Fruit fly (Drosophila melanogaster) whole organism, prepupa: ENCODE results near the gene Ddc.
A peak's percentile ranks its signal among the peaks of the same experiment; 100 is the strongest.

Source experiments
- Blimp-1 ChIP-seq: fragments of 200-800 bp; sonication (Bioruptor generic); optimal IDR thresholded peaks from 3 replicates; lab custom pipeline; 2017; ENCODE audit warnings: missing biosample characterization, missing genetic modification characterization, mild to moderate bottlenecking, moderate library complexity, missing genetic modification reagents
- CG10669 ChIP-seq: fragments of 200-800 bp; sonication (Bioruptor generic); optimal IDR thresholded peaks from 3 replicates; lab custom pipeline; 2018; ENCODE audit warnings: missing biosample characterization, mild to moderate bottlenecking, missing genetic modification characterization, moderate library complexity
- CG11762 ChIP-seq: fragments of 200-800 bp; sonication (Bioruptor generic); optimal IDR thresholded peaks from 3 replicates; lab custom pipeline; 2016; ENCODE audit warnings: missing biosample characterization, missing genetic modification characterization; ENCODE audit not compliant: insufficient read depth
- CG11902 ChIP-seq: fragments of 200-800 bp; sonication (Bioruptor generic); optimal IDR thresholded peaks from 3 replicates; lab custom pipeline; 2016; ENCODE audit warnings: missing biosample characterization, missing genetic modification characterization
- CG15336 ChIP-seq: fragments of 200-800 bp; sonication (Bioruptor generic); IDR thresholded peaks from 2 replicates; pipeline ENCODE4 v1.3.6; 2022; ENCODE audit warnings: missing biosample characterization, missing genetic modification characterization
- CG1621 ChIP-seq: fragments of 200-800 bp; sonication (Bioruptor generic); optimal IDR thresholded peaks from 3 replicates; lab custom pipeline; 2018; ENCODE audit warnings: missing biosample characterization, mild to moderate bottlenecking, missing genetic modification characterization
- CG16779 ChIP-seq: fragments of 200-800 bp; sonication (Bioruptor generic); optimal IDR thresholded peaks from 3 replicates; lab custom pipeline; 2017; ENCODE audit warnings: missing biosample characterization, mild to moderate bottlenecking, missing genetic modification characterization
- CG3032 ChIP-seq: fragments of 200-800 bp; optimal IDR thresholded peaks from 2 replicates; lab custom pipeline; 2019; ENCODE audit warnings: missing biosample characterization, mild to moderate bottlenecking, missing genetic modification characterization, moderate library complexity
- CG34406 ChIP-seq: fragments of 200-800 bp; sonication (Bioruptor generic); optimal IDR thresholded peaks from 3 replicates; lab custom pipeline; 2016; ENCODE audit warnings: missing biosample characterization, missing genetic modification characterization
- CG3919 ChIP-seq: fragments of 200-800 bp; sonication (Bioruptor generic); optimal IDR thresholded peaks from 3 replicates; lab custom pipeline; 2016; ENCODE audit warnings: missing biosample characterization, missing genetic modification characterization
- CG6276 ChIP-seq: fragments of 200-800 bp; sonication (Bioruptor generic); optimal IDR thresholded peaks from 2 replicates; lab custom pipeline; 2017; ENCODE audit warnings: missing biosample characterization, mild to moderate bottlenecking, missing genetic modification characterization
- CG6792 ChIP-seq: fragments of 200-800 bp; sonication (Bioruptor generic); optimal IDR thresholded peaks from 3 replicates; lab custom pipeline; 2016; ENCODE audit warnings: missing biosample characterization, missing genetic modification characterization
- CG6854 ChIP-seq: fragments of 200-800 bp; sonication (Bioruptor generic); optimal IDR thresholded peaks from 2 replicates; lab custom pipeline; 2017; ENCODE audit warnings: missing biosample characterization, mild to moderate bottlenecking, missing genetic modification characterization
- CG7368 ChIP-seq: fragments of 200-800 bp; sonication (Bioruptor generic); optimal IDR thresholded peaks from 3 replicates; lab custom pipeline; 2016; ENCODE audit warnings: missing biosample characterization, missing genetic modification characterization
- CG8119 ChIP-seq: fragments of 200-800 bp; sonication (Bioruptor generic); IDR thresholded peaks from 3 replicates; pipeline ENCODE4 v1.3.6; 2022; ENCODE audit warnings: missing biosample characterization, missing genetic modification characterization
- CG8319 ChIP-seq: fragments of 200-800 bp; sonication (Bioruptor generic); optimal IDR thresholded peaks from 3 replicates; lab custom pipeline; 2016; ENCODE audit warnings: missing biosample characterization, missing genetic modification characterization
- CG8632 ChIP-seq: fragments of 200-800 bp; sonication (Bioruptor generic); optimal IDR thresholded peaks from 3 replicates; lab custom pipeline; 2016; ENCODE audit warnings: missing biosample characterization, missing genetic modification characterization
- CG9139 ChIP-seq: fragments of 200-800 bp; sonication (Bioruptor generic); optimal IDR thresholded peaks from 3 replicates; lab custom pipeline; 2017; ENCODE audit warnings: missing biosample characterization, mild to moderate bottlenecking, missing genetic modification characterization
- Eip75B ChIP-seq: fragments of 200-800 bp; sonication (Bioruptor generic); optimal IDR thresholded peaks from 3 replicates; lab custom pipeline; 2016; ENCODE audit warnings: missing biosample characterization, missing genetic modification characterization
- Eip78C ChIP-seq: fragments of 200-800 bp; sonication (Bioruptor generic); peaks from one replicate; lab custom pipeline; 2016; ENCODE audit warnings: missing biosample characterization, missing genetic modification characterization
- Eip93F ChIP-seq: fragments of 200-800 bp; sonication (Bioruptor generic); optimal IDR thresholded peaks from 2 replicates; lab custom pipeline; 2016; ENCODE audit warnings: missing biosample characterization, mild to moderate bottlenecking, missing genetic modification characterization
- Ets21C ChIP-seq: fragments of 200-800 bp; sonication (Bioruptor generic); optimal IDR thresholded peaks from 3 replicates; lab custom pipeline; 2016; ENCODE audit warnings: missing biosample characterization, missing genetic modification characterization
- Ets96B ChIP-seq: fragments of 200-800 bp; optimal IDR thresholded peaks from 2 replicates; lab custom pipeline; 2019; ENCODE audit warnings: missing biosample characterization, mild to moderate bottlenecking, missing genetic modification characterization, moderate library complexity
- Gug ChIP-seq: fragments of 200-800 bp; sonication (Bioruptor generic); IDR thresholded peaks from 2 replicates; pipeline ENCODE4 v1.3.6; 2022; ENCODE audit warnings: missing biosample characterization, missing genetic modification characterization
- Hr38 ChIP-seq: sonication (Bioruptor generic); optimal IDR thresholded peaks from 2 replicates; lab custom pipeline; 2016; ENCODE audit warnings: missing biosample characterization, missing genetic modification characterization
- Hr39 ChIP-seq: fragments of 200-800 bp; sonication (Bioruptor generic); optimal IDR thresholded peaks from 2 replicates; lab custom pipeline; 2016; ENCODE audit warnings: missing biosample characterization, missing genetic modification characterization
- Hr4 ChIP-seq: fragments of 200-800 bp; sonication (Bioruptor generic); optimal IDR thresholded peaks from 3 replicates; lab custom pipeline; 2016; ENCODE audit warnings: missing biosample characterization, missing genetic modification characterization
- Lpt ChIP-seq: fragments of 200-800 bp; sonication (Bioruptor generic); optimal IDR thresholded peaks from 3 replicates; lab custom pipeline; 2016; ENCODE audit warnings: missing biosample characterization, missing genetic modification characterization
- Met ChIP-seq: fragments of 200-800 bp; sonication (Bioruptor generic); optimal IDR thresholded peaks from 3 replicates; lab custom pipeline; 2016; ENCODE audit warnings: missing biosample characterization, missing genetic modification characterization
- Smox ChIP-seq: fragments of 200-800 bp; sonication (Bioruptor generic); optimal IDR thresholded peaks from 3 replicates; lab custom pipeline; 2016; ENCODE audit warnings: missing biosample characterization, missing genetic modification characterization
- Sox15 ChIP-seq: fragments of 200-800 bp; sonication (Bioruptor generic); optimal IDR thresholded peaks from 3 replicates; lab custom pipeline; 2016; ENCODE audit warnings: missing biosample characterization, missing genetic modification characterization
- achi ChIP-seq: fragments of 200-800 bp; sonication (Bioruptor generic); optimal IDR thresholded peaks from 3 replicates; lab custom pipeline; 2016; ENCODE audit warnings: missing biosample characterization, missing genetic modification characterization
- acj6 ChIP-seq: fragments of 200-800 bp; sonication (Bioruptor generic); optimal IDR thresholded peaks from 3 replicates; lab custom pipeline; 2016; ENCODE audit warnings: missing biosample characterization, missing genetic modification characterization
- cyc ChIP-seq: fragments of 200-800 bp; sonication (Bioruptor generic); optimal IDR thresholded peaks from 3 replicates; lab custom pipeline; 2016; ENCODE audit warnings: missing biosample characterization, missing genetic modification characterization
- dsx ChIP-seq: fragments of 200-800 bp; optimal IDR thresholded peaks from 3 replicates; lab custom pipeline; 2019; ENCODE audit warnings: missing biosample characterization, mild to moderate bottlenecking, missing genetic modification characterization, moderate library complexity; ENCODE audit not compliant: poor library complexity, severe bottlenecking
- eg ChIP-seq: fragments of 200-800 bp; sonication (Bioruptor generic); IDR thresholded peaks from 3 replicates; pipeline ENCODE4 v1.3.6; 2022; ENCODE audit warnings: missing biosample characterization, missing genetic modification characterization
- esn ChIP-seq: fragments of 200-800 bp; sonication (Bioruptor generic); optimal IDR thresholded peaks from 2 replicates; lab custom pipeline; 2016; ENCODE audit warnings: missing biosample characterization, mild to moderate bottlenecking, missing genetic modification characterization, moderate library complexity
- fd59A ChIP-seq: fragments of 200-800 bp; sonication (Bioruptor generic); optimal IDR thresholded peaks from 2 replicates; lab custom pipeline; 2017; ENCODE audit warnings: missing biosample characterization, mild to moderate bottlenecking, missing genetic modification characterization, missing genetic modification reagents
- fkh ChIP-seq: fragments of 200-800 bp; sonication (Bioruptor generic); optimal IDR thresholded peaks from 3 replicates; lab custom pipeline; 2017; ENCODE audit warnings: missing biosample characterization, mild to moderate bottlenecking, missing genetic modification characterization, moderate library complexity
- salr ChIP-seq, 2 experiments: fragments of 200-800 bp; sonication (Bioruptor generic); optimal IDR thresholded peaks; 3 replicates each; lab custom pipeline; 2016 to 2018; ENCODE audit warnings: missing biosample characterization in 2 of 2, missing genetic modification characterization in 2 of 2, mild to moderate bottlenecking in 1 of 2
- ss ChIP-seq, 2 experiments: fragments of 200-800 bp; sonication (Bioruptor generic); optimal IDR thresholded peaks; 2 replicates in 1 of 2; 3 replicates in 1 of 2; lab custom pipeline; 2017 to 2018; ENCODE audit warnings: mild to moderate bottlenecking in 2 of 2, missing biosample characterization in 2 of 2, missing genetic modification characterization in 2 of 2, moderate library complexity in 1 of 2
- svp ChIP-seq: fragments of 200-800 bp; sonication (Bioruptor generic); peaks from one replicate; lab custom pipeline; 2016; ENCODE audit warnings: missing biosample characterization, missing genetic modification characterization
- vri ChIP-seq: fragments of 200-800 bp; sonication (Bioruptor generic); optimal IDR thresholded peaks from 3 replicates; lab custom pipeline; 2016; ENCODE audit warnings: missing biosample characterization, mild to moderate bottlenecking, missing genetic modification characterization

The Ddc gene

dm6 chr2L:19138361-19139041, 18.4 kb upstream of the Ddc start:
- no peak for TF ChIP-seq CG6276 (GFP tag; lab: Kevin White, UChicago)
- TF ChIP-seq CG3032 (tag; lab: Kevin White, UChicago), result peak; percentile 19
- TF ChIP-seq Ets96B (tag; lab: Kevin White, UChicago), result peak; percentile 15
- peak; percentile 13 for TF ChIP-seq CG10669 (GFP tag; lab: Kevin White, UChicago)
- TF ChIP-seq Eip78C (GFP tag; lab: Kevin White, UChicago), result peak; percentile 60
- TF ChIP-seq CG7368, result no peak
- TF ChIP-seq esn (GFP tag; lab: Kevin White, UChicago), result no peak
- no peak for TF ChIP-seq Eip75B (GFP tag; lab: Kevin White, UChicago)
- TF ChIP-seq fkh (GFP tag; lab: Kevin White, UChicago), result peak; percentile 14
- TF ChIP-seq CG6854 (GFP tag; lab: Kevin White, UChicago), result no peak

dm6 chr2L:19137494-19138360, 17.6 kb upstream of the Ddc start:
- TF ChIP-seq fkh (GFP tag; lab: Kevin White, UChicago), result no peak
- TF ChIP-seq fd59A (GFP tag; lab: Kevin White, UChicago), result no peak
- no peak for TF ChIP-seq Eip93F (GFP tag; lab: Kevin White, UChicago)
- TF ChIP-seq Smox (GFP tag; lab: Kevin White, UChicago), result no peak
- TF ChIP-seq Eip78C (GFP tag; lab: Kevin White, UChicago), result peak; percentile 52
- no peak for TF ChIP-seq Met (GFP tag; lab: Kevin White, UChicago)
- TF ChIP-seq ss (GFP tag; optimal IDR thresholded peaks at IDR 0.05; lab: Kevin White, UChicago), result peak in 1 of 2 experiments; percentile 3
- peak; percentile 27 for TF ChIP-seq CG1621 (tag; lab: Kevin White, UChicago)
- TF ChIP-seq CG9139 (GFP tag; lab: Kevin White, UChicago), result peak; percentile 7
- peak; percentile 45 for TF ChIP-seq svp (GFP tag; lab: Kevin White, UChicago)

dm6 chr2L:19136735-19137134, 16.6 kb upstream of the Ddc start:
- TF ChIP-seq CG1621 (tag; lab: Kevin White, UChicago) (peak; percentile 91), salr (GFP tag; optimal IDR thresholded peaks at IDR 0.05; lab: Kevin White, UChicago) (peak; percentile 88 to 90), Lpt (GFP tag; lab: Kevin White, UChicago) (peak; percentile 81), Gug (GFP tag; lab: Robert Waterston, UW) (peak; percentile 65), achi (GFP tag; lab: Kevin White, UChicago) (peak; percentile 92), Hr38 (GFP tag; lab: Kevin White, UChicago) (no peak), eg (GFP tag; lab: Robert Waterston, UW) (peak; percentile 49; the same call in 2 of the 3 replicates), CG15336 (GFP tag; lab: Robert Waterston, UW) (peak; percentile 77), CG3919 (peak; percentile 96), ss (GFP tag; optimal IDR thresholded peaks at IDR 0.05; lab: Kevin White, UChicago) (peak; percentile 93 to 95), Eip93F (GFP tag; lab: Kevin White, UChicago) (peak; percentile 44), esn (GFP tag; lab: Kevin White, UChicago) (peak; percentile 95), CG8632 (peak; percentile 90), dsx (GFP tag; lab: Kevin White, UChicago) (peak; percentile 92), CG6792 (peak; percentile 93), Met (GFP tag; lab: Kevin White, UChicago) (peak; percentile 94), CG10669 (GFP tag; lab: Kevin White, UChicago) (peak; percentile 95), Blimp-1 (GFP tag; lab: Kevin White, UChicago) (peak; percentile 67), CG16779 (peak; percentile 78), CG8119 (GFP tag; lab: Robert Waterston, UW) (peak; percentile 84), vri (GFP tag; lab: Kevin White, UChicago) (peak; percentile 88), cyc (GFP tag; lab: Kevin White, UChicago) (peak; percentile 93), Ets21C (GFP tag; lab: Kevin White, UChicago) (peak; percentile 89), CG8319 (peak; percentile 91), Hr39 (GFP tag; lab: Kevin White, UChicago) (peak; percentile 93), CG11902 (GFP tag; lab: Kevin White, UChicago) (peak; percentile 88), CG3032 (tag; lab: Kevin White, UChicago) (peak; percentile 96), CG34406 (GFP tag; lab: Kevin White, UChicago) (peak; percentile 92), CG11762 (GFP tag; lab: Kevin White, UChicago) (peak; percentile 90), acj6 (peak; percentile 93), Hr4 (GFP tag; lab: Kevin White, UChicago) (peak; percentile 68), Sox15 (peak; percentile 85), CG9139 (GFP tag; lab: Kevin White, UChicago) (peak; percentile 89)
